Worm (Caenorhabditis elegans) whole organism, L1 larva: ENCODE measurements around the gene F46B3.14.
A peak's percentile ranks its signal among the peaks of the same experiment; 100 is the strongest.

Experiments used
- aly-2 ChIP-seq: fragments of 150-350 bp; optimal IDR thresholded peaks from 2 replicates; lab custom pipeline; 2014; ENCODE audit warnings: missing biosample characterization, missing genetic modification characterization
- ces-1 ChIP-seq: fragments of 150-350 bp; optimal IDR thresholded peaks from 2 replicates; lab custom pipeline; 2014; ENCODE audit warnings: missing biosample characterization, missing genetic modification reagents, missing genetic modification characterization
- dpl-1 ChIP-seq, 3 experiments: fragments of 150-350 bp in 2 of 3; sonication (generic microtip) in 1 of 3; optimal IDR thresholded peaks; 2 replicates each; lab custom pipeline; 2014 to 2017; ENCODE audit warnings: missing biosample characterization in 3 of 3, missing genetic modification characterization in 3 of 3, missing genetic modification reagents in 3 of 3
- fkh-8 ChIP-seq: sonication (generic microtip); optimal IDR thresholded peaks from 2 replicates; lab custom pipeline; 2016; ENCODE audit warnings: mild to moderate bottlenecking, missing genetic modification characterization, missing compliant biosample characterization
- fos-1 ChIP-seq: fragments of 150-350 bp; optimal IDR thresholded peaks from 2 replicates; lab custom pipeline; 2014; ENCODE audit warnings: missing biosample characterization, missing genetic modification characterization
- lin-35 ChIP-seq, 2 experiments: fragments of 150-350 bp; optimal IDR thresholded peaks; 2 replicates each; lab custom pipeline; 2014; ENCODE audit warnings: missing biosample characterization in 2 of 2, missing genetic modification characterization in 2 of 2, missing genetic modification reagents in 2 of 2
- nhr-11 ChIP-seq: fragments of 150-350 bp; optimal IDR thresholded peaks from 2 replicates; lab custom pipeline; 2014; ENCODE audit warnings: missing biosample characterization, missing genetic modification characterization
- nhr-28 ChIP-seq: fragments of 150-350 bp; optimal IDR thresholded peaks from 2 replicates; lab custom pipeline; 2014; ENCODE audit warnings: missing biosample characterization, missing genetic modification characterization
- nhr-77 ChIP-seq: fragments of 150-350 bp; optimal IDR thresholded peaks from 2 replicates; lab custom pipeline; 2014; ENCODE audit warnings: missing biosample characterization, missing genetic modification characterization
- nhr-84 ChIP-seq: sonication (generic microtip); optimal IDR thresholded peaks from 2 replicates; lab custom pipeline; 2017; ENCODE audit warnings: missing biosample characterization, missing genetic modification characterization
- rnt-1 ChIP-seq: sonication (generic microtip); optimal IDR thresholded peaks from 2 replicates; lab custom pipeline; 2016; ENCODE audit warnings: mild to moderate bottlenecking, missing genetic modification characterization, moderate library complexity, missing compliant biosample characterization
- skn-1 ChIP-seq: fragments of 150-350 bp; optimal IDR thresholded peaks from 2 replicates; lab custom pipeline; 2014; ENCODE audit warnings: missing biosample characterization, missing genetic modification characterization
- unc-98 ChIP-seq: fragments of 200-800 bp; sonication (Bioruptor generic); IDR thresholded peaks from 2 replicates; pipeline ENCODE4 v1.3.6; 2022; ENCODE audit warnings: missing genetic modification characterization, missing compliant biosample characterization
- ztf-11 ChIP-seq, 2 experiments: sonication (generic microtip); optimal IDR thresholded peaks; 2 replicates each; lab custom pipeline; 2016 to 2017; ENCODE audit warnings: missing genetic modification characterization in 2 of 2, missing biosample characterization in 1 of 2, missing compliant biosample characterization in 1 of 2

DNA sequence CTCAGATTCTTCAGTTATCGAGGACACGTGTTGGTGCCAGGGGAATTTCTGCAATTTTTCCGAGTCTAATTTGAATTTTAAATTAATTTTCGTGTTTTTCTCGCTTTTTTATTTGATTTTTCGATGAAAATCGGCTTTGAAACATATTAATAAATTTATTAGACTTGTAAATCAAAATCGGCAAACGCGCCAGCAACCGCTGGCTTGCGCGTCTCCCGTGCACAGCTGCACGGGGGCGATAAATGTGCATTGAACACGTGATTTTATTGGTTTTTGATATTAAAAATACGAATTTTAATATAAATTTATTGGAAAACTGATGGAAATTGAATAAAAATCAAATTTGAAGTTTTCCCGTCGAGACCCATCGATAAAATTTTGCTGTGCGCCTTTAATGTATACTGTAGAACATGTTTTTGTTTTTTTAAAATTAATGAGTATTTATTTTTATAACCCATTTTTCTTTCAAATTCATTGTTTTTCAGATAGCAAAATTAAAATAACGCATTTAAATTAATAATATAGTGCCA, 50.6 kb downstream of the F46B3.14 start, which contains the start of gene F26F2.7:
- TF ChIP-seq ztf-11 (tag; optimal IDR thresholded peaks at IDR 0.05; lab: Kevin White, UChicago) (peak in 1 of 2 experiments; percentile 67), dpl-1 (GFP tag; optimal IDR thresholded peaks at IDR 0.05; lab: Kevin White, UChicago) (peak; percentile 65 to 81 (median 79)), fos-1 (peak; percentile 28), nhr-11 (tag; lab: Kevin White, UChicago) (peak; percentile 69), nhr-84 (no peak), nhr-28 (tag; lab: Kevin White, UChicago) (no peak), ces-1 (GFP tag; lab: Kevin White, UChicago) (no peak), aly-2 (tag; lab: Kevin White, UChicago) (no peak), skn-1 (peak; percentile 57), nhr-77 (tag; lab: Kevin White, UChicago) (no peak), unc-98 (GFP tag; lab: Robert Waterston, UW) (no peak), lin-35 (GFP tag; optimal IDR thresholded peaks at IDR 0.05; lab: Kevin White, UChicago) (peak; percentile 76 to 84), rnt-1 (no peak), fkh-8 (tag; lab: Kevin White, UChicago) (peak; percentile 87)
